Worm (Caenorhabditis elegans) whole organism, L2 larva: ENCODE results near the gene rac-2.

ENCODE experiments used
- C34F6.9 ChIP-seq: fragments of 150-350 bp; optimal IDR thresholded peaks from 2 replicates; lab custom pipeline; 2014; ENCODE audit warnings: missing biosample characterization, missing genetic modification characterization
- F13H6.1 ChIP-seq: sonication (generic microtip); optimal IDR thresholded peaks from 2 replicates; lab custom pipeline; 2016; ENCODE audit warnings: missing genetic modification characterization, missing compliant biosample characterization
- ZK546.5 ChIP-seq: sonication (generic microtip); optimal IDR thresholded peaks from 2 replicates; lab custom pipeline; 2017; ENCODE audit warnings: missing biosample characterization, missing genetic modification characterization
- alr-1 ChIP-seq: fragments of 150-350 bp; optimal IDR thresholded peaks from 2 replicates; lab custom pipeline; 2014; ENCODE audit warnings: missing biosample characterization, missing genetic modification characterization
- aly-2 ChIP-seq: fragments of 150-350 bp; optimal IDR thresholded peaks from 2 replicates; lab custom pipeline; 2014; ENCODE audit warnings: missing biosample characterization, missing genetic modification characterization
- blmp-1 ChIP-seq: sonication (generic microtip); optimal IDR thresholded peaks from 2 replicates; lab custom pipeline; 2017; ENCODE audit warnings: missing genetic modification characterization, mild to moderate bottlenecking, missing compliant biosample characterization, antibody characterized with exemption, moderate library complexity; ENCODE audit not compliant: insufficient read depth
- crh-2 ChIP-seq: sonication (generic microtip); optimal IDR thresholded peaks from 2 replicates; lab custom pipeline; 2017; ENCODE audit warnings: missing biosample characterization, missing genetic modification characterization
- dmd-4 ChIP-seq: sonication (generic microtip); optimal IDR thresholded peaks from 2 replicates; lab custom pipeline; 2017; ENCODE audit warnings: missing biosample characterization, missing genetic modification characterization
- egl-27 ChIP-seq: sonication (generic microtip); optimal IDR thresholded peaks from 3 replicates; lab custom pipeline; 2017; ENCODE audit warnings: missing biosample characterization, missing genetic modification reagents, missing genetic modification characterization
- elt-1 ChIP-seq: fragments of 150-350 bp; optimal IDR thresholded peaks from 2 replicates; lab custom pipeline; 2014; ENCODE audit warnings: missing biosample characterization, missing genetic modification characterization
- fos-1 ChIP-seq: fragments of 150-350 bp; optimal IDR thresholded peaks from 2 replicates; lab custom pipeline; 2014; ENCODE audit warnings: missing biosample characterization, missing genetic modification characterization
- gmeb-1 ChIP-seq: fragments of 150-350 bp; optimal IDR thresholded peaks from 2 replicates; lab custom pipeline; 2014; ENCODE audit warnings: missing biosample characterization, missing genetic modification characterization
- lin-13 ChIP-seq: fragments of 150-350 bp; optimal IDR thresholded peaks from 2 replicates; lab custom pipeline; 2014; ENCODE audit warnings: missing biosample characterization, missing genetic modification reagents, missing genetic modification characterization
- lin-39 ChIP-seq: fragments of 150-350 bp; optimal IDR thresholded peaks from 2 replicates; lab custom pipeline; 2014; ENCODE audit warnings: missing biosample characterization, missing genetic modification reagents, missing genetic modification characterization
- mbf-1 ChIP-seq: sonication (generic microtip); optimal IDR thresholded peaks from 2 replicates; lab custom pipeline; 2017; ENCODE audit warnings: missing biosample characterization, missing genetic modification characterization
- mdl-1 ChIP-seq, 2 experiments: fragments of 150-350 bp in 1 of 2; sonication (generic microtip) in 1 of 2; optimal IDR thresholded peaks; 2 replicates each; lab custom pipeline; 2017; ENCODE audit warnings: missing biosample characterization in 2 of 2, missing genetic modification characterization in 2 of 2
- nhr-10 ChIP-seq: sonication (generic microtip); optimal IDR thresholded peaks from 2 replicates; lab custom pipeline; 2017; ENCODE audit warnings: missing biosample characterization, missing genetic modification characterization
- nhr-11 ChIP-seq: fragments of 150-350 bp; optimal IDR thresholded peaks from 2 replicates; lab custom pipeline; 2014; ENCODE audit warnings: missing biosample characterization, missing genetic modification characterization
- nhr-21 ChIP-seq: fragments of 150-350 bp; optimal IDR thresholded peaks from 2 replicates; lab custom pipeline; 2014; ENCODE audit warnings: missing biosample characterization, missing genetic modification characterization
- nhr-237 ChIP-seq: fragments of 150-350 bp; optimal IDR thresholded peaks from 2 replicates; lab custom pipeline; 2014; ENCODE audit warnings: missing biosample characterization, missing genetic modification characterization
- nhr-6 ChIP-seq: fragments of 150-350 bp; optimal IDR thresholded peaks from 2 replicates; lab custom pipeline; 2014; ENCODE audit warnings: missing biosample characterization, missing genetic modification characterization
- nhr-77 ChIP-seq: fragments of 150-350 bp; optimal IDR thresholded peaks from 2 replicates; lab custom pipeline; 2014; ENCODE audit warnings: missing biosample characterization, missing genetic modification characterization
- peb-1 ChIP-seq: fragments of 150-350 bp; optimal IDR thresholded peaks from 2 replicates; lab custom pipeline; 2014; ENCODE audit warnings: missing biosample characterization, missing genetic modification characterization
- sma-3 ChIP-seq: sonication (generic microtip); optimal IDR thresholded peaks from 2 replicates; lab custom pipeline; 2016; ENCODE audit warnings: missing genetic modification reagents, missing genetic modification characterization, missing compliant biosample characterization
- snpc-4 ChIP-seq: fragments of 150-350 bp; optimal IDR thresholded peaks from 2 replicates; lab custom pipeline; 2014; ENCODE audit warnings: missing biosample characterization, missing genetic modification characterization
- unc-39 ChIP-seq: fragments of 150-350 bp; optimal IDR thresholded peaks from 2 replicates; lab custom pipeline; 2014; ENCODE audit warnings: missing biosample characterization, missing genetic modification characterization
- unc-55 ChIP-seq: fragments of 150-350 bp; sonication (generic microtip); optimal IDR thresholded peaks from 3 replicates; lab custom pipeline; 2014; ENCODE audit warnings: missing biosample characterization, missing genetic modification reagents, missing genetic modification characterization
- unc-62 ChIP-seq: fragments of 150-350 bp; optimal IDR thresholded peaks from 2 replicates; lab custom pipeline; 2014; ENCODE audit warnings: missing biosample characterization, missing genetic modification reagents, missing genetic modification characterization
- zag-1 ChIP-seq: fragments of 150-350 bp; optimal IDR thresholded peaks from 2 replicates; lab custom pipeline; 2014; ENCODE audit warnings: missing biosample characterization, missing genetic modification characterization
- ztf-1 ChIP-seq: fragments of 200-800 bp; sonication (Bioruptor generic); conservative IDR thresholded peaks from 2 replicates; pipeline ENCODE4 v1.3.6; 2022; ENCODE audit warnings: missing genetic modification characterization, missing compliant biosample characterization
- ztf-11 ChIP-seq: sonication (generic microtip); optimal IDR thresholded peaks from 2 replicates; lab custom pipeline; 2017; ENCODE audit warnings: missing biosample characterization, missing genetic modification characterization
- ztf-4 ChIP-seq: fragments of 150-350 bp; optimal IDR thresholded peaks from 2 replicates; lab custom pipeline; 2014; ENCODE audit warnings: missing biosample characterization, missing genetic modification characterization

Gene rac-2

ce11 chrIV:16328519-16328918 is 20.5 kb downstream of the rac-2 start, which contains the start of gene K03D3.2:
Gene K03D3.2, minus strand, starts transcription at chrIV:16328619.
- no peak for TF ChIP-seq lin-13 (GFP tag; lab: Kevin White, UChicago)
- no peak for TF ChIP-seq blmp-1
- TF ChIP-seq elt-1 (tag; lab: Kevin White, UChicago): no peak
- TF ChIP-seq ztf-4 (tag; lab: Kevin White, UChicago): no peak
- no peak for TF ChIP-seq zag-1 (tag; lab: Kevin White, UChicago)
- TF ChIP-seq snpc-4 (tag; lab: Kevin White, UChicago): no peak
- TF ChIP-seq ZK546.5: no peak
- TF ChIP-seq nhr-10: no peak
- TF ChIP-seq nhr-6: no peak
- no peak for TF ChIP-seq ztf-1 (GFP tag; lab: Robert Waterston, UW)
- TF ChIP-seq, all 48 proteins: peak for 0

DNA sequence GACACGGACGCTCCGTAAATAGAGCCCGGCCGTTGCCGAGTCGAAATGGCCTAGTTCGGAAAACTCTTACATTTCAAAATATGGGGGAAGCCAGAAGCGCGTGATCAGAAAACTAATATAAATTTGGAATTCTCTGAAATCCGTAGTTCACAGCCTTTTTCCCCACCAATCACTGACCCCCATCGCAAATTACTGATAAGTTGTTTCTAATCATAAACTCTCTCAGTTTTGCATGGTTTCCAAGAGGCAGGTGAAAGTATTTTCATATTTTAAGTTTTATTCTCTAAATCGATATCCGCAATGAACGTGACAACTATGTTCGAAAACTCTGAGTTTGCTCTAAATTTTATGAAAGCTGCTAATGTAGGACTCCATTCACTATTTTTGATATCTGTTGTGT is 21.1 kb downstream of the rac-2 start, which contains the start of gene srz-74:
Gene srz-74, plus strand, starts transcription at position 301 of the 400 bp plus-strand sequence.
- no peak for TF ChIP-seq lin-13 (GFP tag; lab: Kevin White, UChicago)
- no peak for TF ChIP-seq blmp-1
- TF ChIP-seq unc-55: no peak
- no peak for TF ChIP-seq ztf-11 (tag; lab: Kevin White, UChicago)
- no peak for TF ChIP-seq peb-1 (tag; lab: Kevin White, UChicago)
- TF ChIP-seq egl-27 (tag; lab: Kevin White, UChicago): no peak
- no peak for TF ChIP-seq mbf-1 (tag; lab: Kevin White, UChicago)
- no peak for TF ChIP-seq ztf-4 (tag; lab: Kevin White, UChicago)
- TF ChIP-seq nhr-77 (tag; lab: Kevin White, UChicago): no peak
- no peak for TF ChIP-seq crh-2
- no peak for TF ChIP-seq unc-39
- no peak for TF ChIP-seq dmd-4
- TF ChIP-seq zag-1 (tag; lab: Kevin White, UChicago): no peak
- no peak for TF ChIP-seq mdl-1 (tag; optimal IDR thresholded peaks at IDR 0.05; lab: Kevin White, UChicago)
- TF ChIP-seq C34F6.9: no peak
- no peak for TF ChIP-seq nhr-21

ce11 chrIV:16330508-16330907 is 22.5 kb downstream of the rac-2 start:
- no peak for TF ChIP-seq nhr-77 (tag; lab: Kevin White, UChicago)

DNA sequence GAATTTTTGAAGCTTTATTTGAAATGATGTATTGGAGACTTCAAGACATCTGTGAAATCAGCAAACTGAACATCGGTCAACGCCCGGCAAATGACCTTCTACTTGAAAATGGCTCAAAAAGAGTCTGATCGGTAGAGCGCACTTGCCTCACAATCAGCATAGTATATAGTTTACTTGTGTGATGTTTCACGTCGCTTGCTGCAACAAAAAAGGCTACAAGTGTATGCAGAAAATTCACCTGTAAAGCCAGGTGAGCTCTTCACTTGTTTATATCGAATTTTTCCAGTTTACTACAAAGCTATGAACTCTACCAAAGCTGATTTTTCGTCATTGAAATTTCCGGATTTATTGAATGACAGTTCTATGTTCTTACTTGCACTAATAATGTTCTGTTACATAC is 24.6 kb downstream of the rac-2 start, which contains the start of gene srz-71:
Gene srz-71, plus strand, starts transcription at position 301 of the 400 bp plus-strand sequence.
- TF ChIP-seq nhr-237 (tag; lab: Kevin White, UChicago) (no peak), zag-1 (tag; lab: Kevin White, UChicago) (no peak), F13H6.1 (tag; lab: Kevin White, UChicago) (no peak)

- no peak for TF ChIP-seq gmeb-1
These were observed 25.1 kb downstream of the rac-2 start for ce11 chrIV:16333121-16333520.

DNA sequence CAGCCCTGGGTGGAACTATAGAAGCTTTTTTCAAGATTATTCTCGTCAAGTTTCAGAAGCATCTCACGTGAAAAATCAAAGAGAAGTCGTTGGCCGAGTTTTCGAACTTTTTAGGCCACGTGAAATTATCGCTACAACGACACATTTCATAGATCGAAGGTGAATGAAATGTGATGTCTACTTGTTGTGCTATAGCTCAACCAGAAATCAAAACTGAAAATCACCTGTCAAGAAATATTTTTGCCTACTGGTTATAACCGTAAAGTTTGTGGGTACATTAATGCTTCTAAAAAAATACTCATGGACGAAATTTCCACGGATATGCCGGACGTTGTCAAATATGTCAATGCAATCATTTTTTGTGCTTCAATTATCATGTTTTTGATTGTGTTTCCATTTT is 27.0 kb downstream of the rac-2 start, which contains the start of gene srz-38:
Gene srz-38, plus strand, starts transcription at position 301 of the 400 bp plus-strand sequence.
- TF ChIP-seq nhr-6: no peak
- TF ChIP-seq nhr-77 (tag; lab: Kevin White, UChicago): no peak
- no peak for TF ChIP-seq nhr-11
- TF ChIP-seq snpc-4 (tag; lab: Kevin White, UChicago): no peak
- TF ChIP-seq ztf-1 (GFP tag; lab: Robert Waterston, UW): no peak
- TF ChIP-seq alr-1 (tag; lab: Kevin White, UChicago): no peak
- no peak for TF ChIP-seq zag-1 (tag; lab: Kevin White, UChicago)
- TF ChIP-seq unc-55: no peak
- TF ChIP-seq aly-2 (tag; lab: Kevin White, UChicago): no peak
- TF ChIP-seq nhr-237 (tag; lab: Kevin White, UChicago): no peak
- no peak for TF ChIP-seq lin-39 (tag; lab: Kevin White, UChicago)
- TF ChIP-seq gmeb-1: no peak
- no peak for TF ChIP-seq ztf-4 (tag; lab: Kevin White, UChicago)
- no peak for TF ChIP-seq fos-1 (tag; lab: Kevin White, UChicago)
- no peak for TF ChIP-seq sma-3 (GFP tag; lab: Kevin White, UChicago)
- no peak for TF ChIP-seq unc-62 (GFP tag; lab: Kevin White, UChicago)
